Fruit fly (Drosophila melanogaster) Kc167 (cell line): Measurements from ENCODE around the gene CG7728.

Experiments used
- Myc ChIP-seq: fragments of >200 bp; optimal IDR thresholded peaks from 2 replicates; lab custom pipeline; 2017; ENCODE audit warnings: missing external identifiers
- Sin3A ChIP-seq: fragments of >200 bp; optimal IDR thresholded peaks from 2 replicates; lab custom pipeline; 2018; ENCODE audit warnings: missing external identifiers
- h ChIP-seq: fragments of >200 bp; optimal IDR thresholded peaks from 3 replicates; lab custom pipeline; 2018; ENCODE audit warnings: missing external identifiers
- insv ChIP-seq: fragments of >200 bp; optimal IDR thresholded peaks from 3 replicates; lab custom pipeline; 2018; ENCODE audit warnings: missing external identifiers
- psq ChIP-seq: fragments of >200 bp; optimal IDR thresholded peaks from 2 replicates; lab custom pipeline; 2017; ENCODE audit warnings: missing external identifiers
- ttk ChIP-seq: sonication (Bioruptor generic); optimal IDR thresholded peaks from 2 replicates; lab custom pipeline; 2017; ENCODE audit warnings: missing external identifiers

Gene CG7728

dm6 chr3L:17011351-17012016 is 4.9 kb upstream of the CG7728 start:
- TF ChIP-seq Sin3A (lab: Kevin White, UChicago) (no peak), Myc (lab: Kevin White, UChicago) (no peak), insv (lab: Kevin White, UChicago) (no peak), psq (lab: Kevin White, UChicago) (no peak), h (lab: Kevin White, UChicago) (no peak), ttk (lab: Kevin White, UChicago) (no peak)

- TF ChIP-seq Myc (lab: Kevin White, UChicago), result no peak
- TF ChIP-seq h (lab: Kevin White, UChicago), result no peak
- no peak for TF ChIP-seq ttk (lab: Kevin White, UChicago)
Observed at dm6 chr3L:17012017-17012719, 4.2 kb upstream of the CG7728 start, which contains the start of gene CG3764. CG3764 (minus strand) TSS chr3L:17012565.

dm6 chr3L:17016576-17016917 is 211 bp downstream of the CG7728 start:
- TF ChIP-seq Myc (lab: Kevin White, UChicago), result no peak
- no peak for TF ChIP-seq Sin3A (lab: Kevin White, UChicago)
- TF ChIP-seq psq (lab: Kevin White, UChicago), result no peak
- no peak for TF ChIP-seq insv (lab: Kevin White, UChicago)
- TF ChIP-seq ttk (lab: Kevin White, UChicago), result no peak
- no peak for TF ChIP-seq h (lab: Kevin White, UChicago)

dm6 chr3L:17022756-17023155 is 6.4 kb downstream of the CG7728 start, which contains the start of gene CG6652:
CG6652 (minus strand) TSS chr3L:17022856.
- no peak for TF ChIP-seq psq (lab: Kevin White, UChicago)

dm6 chr3L:17023641-17024040 is 7.3 kb downstream of the CG7728 start, which contains the start of gene a10:
a10 (minus strand) TSS chr3L:17023741.
- TF ChIP-seq Myc (lab: Kevin White, UChicago) (no peak), h (lab: Kevin White, UChicago) (no peak), Sin3A (lab: Kevin White, UChicago) (no peak), ttk (lab: Kevin White, UChicago) (no peak), insv (lab: Kevin White, UChicago) (no peak), psq (lab: Kevin White, UChicago) (no peak)

dm6 chr3L:17024095-17024639 is 7.8 kb downstream of the CG7728 start, which contains the start of gene Fit2:
Fit2 (plus strand) TSS chr3L:17024328.
- TF ChIP-seq Myc (lab: Kevin White, UChicago), result no peak

- no peak for TF ChIP-seq h (lab: Kevin White, UChicago)
- no peak for TF ChIP-seq insv (lab: Kevin White, UChicago)
- no peak for TF ChIP-seq Myc (lab: Kevin White, UChicago)
- TF ChIP-seq Sin3A (lab: Kevin White, UChicago), result no peak
- TF ChIP-seq psq (lab: Kevin White, UChicago), result no peak
- TF ChIP-seq ttk (lab: Kevin White, UChicago), result no peak
Observed at dm6 chr3L:17027310-17027709, 11.0 kb downstream of the CG7728 start, which contains the start of gene CG7730. CG7730 (plus strand) TSS chr3L:17027515.

dm6 chr3L:17031971-17032370 is 15.6 kb downstream of the CG7728 start, which contains the start of gene Ilp8:
Ilp8 (minus strand) TSS chr3L:17032080.
- TF ChIP-seq Myc (lab: Kevin White, UChicago), result no peak
- TF ChIP-seq psq (lab: Kevin White, UChicago), result no peak
- no peak for TF ChIP-seq Sin3A (lab: Kevin White, UChicago)
- no peak for TF ChIP-seq h (lab: Kevin White, UChicago)
- no peak for TF ChIP-seq ttk (lab: Kevin White, UChicago)
- no peak for TF ChIP-seq insv (lab: Kevin White, UChicago)

- TF ChIP-seq Myc (lab: Kevin White, UChicago) (no peak), insv (lab: Kevin White, UChicago) (no peak), psq (lab: Kevin White, UChicago) (no peak), h (lab: Kevin White, UChicago) (no peak), Sin3A (lab: Kevin White, UChicago) (no peak), ttk (lab: Kevin White, UChicago) (no peak)
Observed at dm6 chr3L:17033309-17033708, 17.0 kb downstream of the CG7728 start.

dm6 chr3L:17035492-17035891 is 19.2 kb downstream of the CG7728 start, which contains the start of gene beg:
beg (plus strand) TSS chr3L:17035668.
- no peak for TF ChIP-seq psq (lab: Kevin White, UChicago)
- TF ChIP-seq ttk (lab: Kevin White, UChicago), result no peak
- TF ChIP-seq Myc (lab: Kevin White, UChicago), result no peak
- TF ChIP-seq h (lab: Kevin White, UChicago), result no peak
- TF ChIP-seq insv (lab: Kevin White, UChicago), result no peak
- no peak for TF ChIP-seq Sin3A (lab: Kevin White, UChicago)

- TF ChIP-seq ttk (lab: Kevin White, UChicago) (no peak), Myc (lab: Kevin White, UChicago) (no peak), psq (lab: Kevin White, UChicago) (no peak), Sin3A (lab: Kevin White, UChicago) (no peak), h (lab: Kevin White, UChicago) (no peak), insv (lab: Kevin White, UChicago) (no peak)
Observed at dm6 chr3L:17042297-17042921, 26.1 kb downstream of the CG7728 start, which contains the start of the genes scaf6 and Papst2. scaf6 (minus strand) TSS chr3L:17042574. Papst2 (plus strand) TSS chr3L:17042797.
